Fruit fly (Drosophila melanogaster): ENCODE measurements around the gene CG2017.

Gene CG2017

dm6 chr3R:5861218-5861902 lies 845 bp downstream of the CG2017 start (continued):
- TF ChIP-seq Neu2 (GFP tag; optimal IDR thresholded peaks at IDR 0.05; ENCODE audit: borderline replicate concordance) (no peak), CG7745 (tag; optimal IDR thresholded peaks at IDR 0.05) (no peak), bbx (GFP tag; IDR thresholded peaks at IDR 0.05; ENCODE audit: partially characterized antibody) (no peak), crol (GFP tag; IDR thresholded peaks at IDR 0.05) (no peak), seq (GFP tag; IDR thresholded peaks at IDR 0.05) (no peak), CG12744 (GFP tag; optimal IDR thresholded peaks at IDR 0.05) (no peak), CG1647 (GFP tag; optimal IDR thresholded peaks at IDR 0.05) (no peak), CG11695 (GFP tag; IDR thresholded peaks at IDR 0.05) (0 out of 3 replicates have a peak, but pooled peaks have one; percentile 38), trh (GFP tag; optimal IDR thresholded peaks at IDR 0.05) (no peak), Oli (tag; optimal IDR thresholded peaks at IDR 0.05) (no peak), CG3847 (GFP tag; IDR thresholded peaks at IDR 0.05) (peak; percentile 4; the same call in 1 of the 2 replicates), Elba2 (GFP tag; optimal IDR thresholded peaks at IDR 0.05) (no peak), Dip2 (GFP tag; IDR thresholded peaks at IDR 0.05) (no peak), CG17328 (GFP tag; IDR thresholded peaks at IDR 0.05) (0 out of 2 replicates have a peak, but pooled peaks have one; percentile 13), CG31365 (tag; optimal IDR thresholded peaks at IDR 0.05) (no peak), grau (tag; optimal IDR thresholded peaks at IDR 0.05) (peak; percentile 38), CG2202 (tag; optimal IDR thresholded peaks at IDR 0.05) (no peak), abd-A (tag; optimal IDR thresholded peaks at IDR 0.05) (no peak), lab (GFP tag; optimal IDR thresholded peaks at IDR 0.05) (peak; percentile 38), Dad (GFP tag; optimal IDR thresholded peaks at IDR 0.05) (peak; percentile 7), CG13624 (GFP tag; optimal IDR thresholded peaks at IDR 0.05) (peak; percentile 39), CG4730 (GFP tag; IDR thresholded peaks at IDR 0.05) (no peak), CG11696 (GFP tag; IDR thresholded peaks at IDR 0.05) (peak; percentile 31; the same call in 1 of the 2 replicates), hbn (GFP tag; IDR thresholded peaks at IDR 0.05; ENCODE audit: partially characterized antibody) (no peak), Ptx1 (GFP tag; IDR thresholded peaks at IDR 0.05) (no peak), CG12299 (tag; optimal IDR thresholded peaks at IDR 0.05) (no peak), fu2 (GFP tag; optimal IDR thresholded peaks at IDR 0.05) (peak; percentile 16), CG3281 (GFP tag; optimal IDR thresholded peaks at IDR 0.05) (peak; percentile 67), CG4820 (GFP tag; optimal IDR thresholded peaks at IDR 0.05) (no peak), gro (GFP tag; optimal IDR thresholded peaks at IDR 0.05) (peak; percentile 2), row (GFP tag; IDR thresholded peaks at IDR 0.05) (peak; percentile 58), CG6854 (GFP tag; optimal IDR thresholded peaks at IDR 0.05) (peak; percentile 3), Drgx (GFP tag; IDR thresholded peaks at IDR 0.05) (no peak; the same call in 1 of the 2 replicates), ara (GFP tag; IDR thresholded peaks at IDR 0.05) (no peak), CG2875 (GFP tag; optimal IDR thresholded peaks at IDR 0.05) (no peak), psq (GFP tag; optimal IDR thresholded peaks at IDR 0.05) (no peak), org-1 (GFP tag; optimal IDR thresholded peaks at IDR 0.05) (peak; percentile 7), CG12942 (GFP tag; optimal IDR thresholded peaks at IDR 0.05) (no peak), Oaz (GFP tag; IDR thresholded peaks at IDR 0.05) (no peak), CG12155 (GFP tag; optimal IDR thresholded peaks at IDR 0.05) (peak; percentile 36), chm (GFP tag; IDR thresholded peaks at IDR 0.05) (no peak), pum (GFP tag; optimal IDR thresholded peaks at IDR 0.05) (peak; percentile 52), CG17829 (tag; optimal IDR thresholded peaks at IDR 0.05) (no peak), CG13775 (GFP tag; optimal IDR thresholded peaks at IDR 0.05) (peak; percentile 57), CG11456 (GFP tag; IDR thresholded peaks at IDR 0.05) (peak; percentile 73; the same call in 2 of the 3 replicates), CG8089 (GFP tag; optimal IDR thresholded peaks at IDR 0.05) (no peak), en (GFP tag; optimal IDR thresholded peaks at IDR 0.05) (no peak), dimm (GFP tag; IDR thresholded peaks at IDR 0.05) (no peak), hb (GFP tag; IDR thresholded peaks at IDR 0.05; ENCODE audit: partially characterized antibody) (no peak), CG15601 (tag; optimal IDR thresholded peaks at IDR 0.05) (no peak), CG12769 (tag; optimal IDR thresholded peaks at IDR 0.05) (no peak)
